Worm (Caenorhabditis elegans) whole organism, early embryonic: Measurements from ENCODE around the gene zzz-1.

Experiments used
- B0310.2 ChIP-seq: sonication (generic microtip); optimal IDR thresholded peaks from 2 replicates; lab custom pipeline; 2016; ENCODE audit warnings: mild to moderate bottlenecking, missing genetic modification characterization, missing compliant biosample characterization
- F13C5.2 ChIP-seq: sonication (generic microtip); optimal IDR thresholded peaks from 2 replicates; lab custom pipeline; 2017; ENCODE audit warnings: mild to moderate bottlenecking, missing genetic modification characterization, inconsistent platforms, missing compliant biosample characterization
- ama-1 ChIP-seq: fragments of 150-350 bp; optimal IDR thresholded peaks from 2 replicates; lab custom pipeline; 2014
- ceh-13 ChIP-seq: fragments of 200-800 bp; sonication (Bioruptor generic); optimal IDR thresholded peaks from 2 replicates; lab custom pipeline; 2018; ENCODE audit warnings: mild to moderate bottlenecking, missing genetic modification characterization, missing compliant biosample characterization
- hmbx-1 ChIP-seq: sonication (generic microtip); optimal IDR thresholded peaks from 2 replicates; lab custom pipeline; 2016; ENCODE audit warnings: mild to moderate bottlenecking, missing genetic modification characterization, missing compliant biosample characterization
- hnd-1 ChIP-seq: sonication (generic microtip); optimal IDR thresholded peaks from 2 replicates; lab custom pipeline; 2016; ENCODE audit warnings: missing genetic modification characterization, missing compliant biosample characterization
- scrt-1 ChIP-seq: fragments of 200-800 bp; sonication (Bioruptor generic); IDR thresholded peaks from 2 replicates; pipeline ENCODE4 v1.3.6; 2022; ENCODE audit warnings: missing genetic modification characterization, missing compliant biosample characterization
- tbx-11 ChIP-seq: fragments of 200-800 bp; sonication (Bioruptor generic); IDR thresholded peaks from 2 replicates; pipeline ENCODE4 v1.3.6; 2022; ENCODE audit warnings: missing genetic modification characterization, missing compliant biosample characterization

ce11 chrV:10871457-10871861, 37.5 kb downstream of the zzz-1 start:
- no peak for TF ChIP-seq hmbx-1
- no peak for TF ChIP-seq scrt-1
- TF ChIP-seq tbx-11 (GFP tag; lab: Robert Waterston, UW), result no peak
- TF ChIP-seq B0310.2 (tag; lab: Kevin White, UChicago), result no peak
- no peak for TF ChIP-seq ceh-13 (GFP tag; lab: Kevin White, UChicago)
- TF ChIP-seq F13C5.2 (tag; lab: Kevin White, UChicago), result no peak
- TF ChIP-seq ama-1 (lab: Kevin White, UChicago), result no peak
- TF ChIP-seq hnd-1 (tag; lab: Kevin White, UChicago), result no peak
